Fruit fly (Drosophila melanogaster): ENCODE measurements around the gene schlank.

The schlank gene

dm6 chrX:6267187-6267711, at the start of gene schlank:
TSS of gene schlank (minus strand) at chrX:6267228.
- TF ChIP-seq Pif1A (GFP tag; optimal IDR thresholded peaks at IDR 0.05) (no peak), EcR (GFP tag; optimal IDR thresholded peaks at IDR 0.05) (no peak), CG34367 (tag; optimal IDR thresholded peaks at IDR 0.05) (peak; percentile 28), fd96Ca (GFP tag; IDR thresholded peaks at IDR 0.05) (peak; percentile 74; the same call in 2 of the 3 replicates), rn (GFP tag; IDR thresholded peaks at IDR 0.05) (0 out of 2 replicates have a peak, but pooled peaks have one; percentile 31), CG14655 (GFP tag; optimal IDR thresholded peaks at IDR 0.05) (no peak), gl (tag; optimal IDR thresholded peaks at IDR 0.05) (no peak), CG9948 (tag; optimal IDR thresholded peaks at IDR 0.05) (peak; percentile 8), CG10348 (GFP tag; IDR thresholded peaks at IDR 0.05) (no peak), CG8301 (tag; optimal IDR thresholded peaks at IDR 0.05) (peak; percentile 39), CG32121 (GFP tag; IDR thresholded peaks at IDR 0.05) (peak; percentile 64), CG17806 (tag; optimal IDR thresholded peaks at IDR 0.05) (peak; percentile 28), D1 (tag; optimal IDR thresholded peaks at IDR 0.05) (no peak), CG4496 (GFP tag; IDR thresholded peaks at IDR 0.05) (peak; percentile 82), Snoo (tag; optimal IDR thresholded peaks at IDR 0.05) (peak; percentile 7), CG12605 (GFP tag; IDR thresholded peaks at IDR 0.05) (no peak), CG15710 (tag; optimal IDR thresholded peaks at IDR 0.05) (peak; percentile 43), Pif1B (GFP tag; optimal IDR thresholded peaks at IDR 0.05) (no peak), CG13204 (GFP tag; optimal IDR thresholded peaks at IDR 0.05) (no peak), Ets98B (GFP tag; IDR thresholded peaks at IDR 0.05) (peak; percentile 65), CG8159 (tag; optimal IDR thresholded peaks at IDR 0.05) (peak; percentile 63)

DNA sequence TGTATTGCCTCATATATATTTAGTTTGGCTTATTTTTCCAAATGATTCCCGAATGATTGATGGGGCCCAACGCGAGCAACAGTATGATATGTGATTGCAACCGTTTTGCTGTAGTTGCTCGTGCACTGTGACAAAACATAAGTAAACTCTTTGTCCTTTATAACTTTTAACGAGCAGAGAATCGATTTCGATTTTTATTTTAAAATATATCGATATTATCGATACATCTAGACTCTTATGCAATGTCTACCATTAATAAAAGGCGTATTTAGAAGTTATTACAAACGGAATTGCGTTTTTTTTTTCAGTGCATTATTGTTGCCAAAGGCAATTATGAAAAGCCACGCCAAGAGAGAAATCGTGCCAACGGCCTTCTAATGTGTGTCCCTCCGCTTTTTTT, 48.6 kb upstream of the schlank start:
- TF ChIP-seq Ets98B (GFP tag; IDR thresholded peaks at IDR 0.05): no peak
- no peak for TF ChIP-seq D1 (tag; optimal IDR thresholded peaks at IDR 0.05)
- TF ChIP-seq CG9948 (tag; optimal IDR thresholded peaks at IDR 0.05): no peak
- no peak for TF ChIP-seq gl (tag; optimal IDR thresholded peaks at IDR 0.05)
- TF ChIP-seq CG12605 (GFP tag; IDR thresholded peaks at IDR 0.05): no peak
- TF ChIP-seq fd96Ca (GFP tag; IDR thresholded peaks at IDR 0.05): no peak
- no peak for TF ChIP-seq EcR (GFP tag; optimal IDR thresholded peaks at IDR 0.05)
- TF ChIP-seq CG8301 (tag; optimal IDR thresholded peaks at IDR 0.05): no peak

DNA sequence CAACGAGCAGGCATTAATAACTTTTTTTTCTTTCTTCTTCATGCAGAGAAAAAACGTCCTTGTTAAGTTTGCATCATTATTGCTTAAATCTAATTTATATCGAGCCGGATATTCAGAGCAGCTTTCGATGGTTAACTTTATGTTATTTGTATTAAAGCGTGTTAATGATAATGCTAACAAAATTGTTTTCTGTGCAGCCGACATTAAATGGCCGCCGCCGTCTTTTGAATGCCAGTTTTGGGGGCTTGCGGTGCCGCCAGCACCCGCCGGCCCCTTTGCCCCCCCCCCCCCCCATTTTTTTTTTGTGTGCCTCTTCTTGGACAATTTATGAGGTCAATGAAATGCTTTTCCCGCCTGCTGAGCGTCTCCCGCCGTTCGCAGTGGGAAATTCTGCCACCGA, 44.5 kb upstream of the schlank start:
- TF ChIP-seq CG4496 (GFP tag; IDR thresholded peaks at IDR 0.05) (peak; percentile 24; the same call in 1 of the 3 replicates), Pif1A (GFP tag; optimal IDR thresholded peaks at IDR 0.05) (no peak)

- TF ChIP-seq fd96Ca (GFP tag; IDR thresholded peaks at IDR 0.05) (peak; percentile 54; the same call in 1 of the 3 replicates), CG14655 (GFP tag; optimal IDR thresholded peaks at IDR 0.05) (peak; percentile 14), CG4496 (GFP tag; IDR thresholded peaks at IDR 0.05) (peak; percentile 35; the same call in 2 of the 3 replicates), CG34367 (tag; optimal IDR thresholded peaks at IDR 0.05) (no peak), CG8301 (tag; optimal IDR thresholded peaks at IDR 0.05) (peak; percentile 27), EcR (GFP tag; optimal IDR thresholded peaks at IDR 0.05) (no peak)
These were observed 43.4 kb upstream of the schlank start for dm6 chrX:6310408-6310807.

dm6 chrX:6308852-6309251, 41.8 kb upstream of the schlank start, which contains the start of gene CG15894:
TSS of gene CG15894 (plus strand) at chrX:6309212.
- TF ChIP-seq fd96Ca (GFP tag; IDR thresholded peaks at IDR 0.05) (0 out of 3 replicates have a peak, but pooled peaks have one; percentile 32), rn (GFP tag; IDR thresholded peaks at IDR 0.05) (no peak), CG13204 (GFP tag; optimal IDR thresholded peaks at IDR 0.05) (no peak), Ets98B (GFP tag; IDR thresholded peaks at IDR 0.05) (peak; percentile 27; the same call in 1 of the 2 replicates), CG32121 (GFP tag; IDR thresholded peaks at IDR 0.05) (no peak), CG14655 (GFP tag; optimal IDR thresholded peaks at IDR 0.05) (peak; percentile 21), CG8159 (tag; optimal IDR thresholded peaks at IDR 0.05) (peak; percentile 14), CG4496 (GFP tag; IDR thresholded peaks at IDR 0.05) (peak; percentile 53; the same call in 1 of the 3 replicates), CG15710 (tag; optimal IDR thresholded peaks at IDR 0.05) (peak; percentile 1), D1 (tag; optimal IDR thresholded peaks at IDR 0.05) (no peak)

DNA sequence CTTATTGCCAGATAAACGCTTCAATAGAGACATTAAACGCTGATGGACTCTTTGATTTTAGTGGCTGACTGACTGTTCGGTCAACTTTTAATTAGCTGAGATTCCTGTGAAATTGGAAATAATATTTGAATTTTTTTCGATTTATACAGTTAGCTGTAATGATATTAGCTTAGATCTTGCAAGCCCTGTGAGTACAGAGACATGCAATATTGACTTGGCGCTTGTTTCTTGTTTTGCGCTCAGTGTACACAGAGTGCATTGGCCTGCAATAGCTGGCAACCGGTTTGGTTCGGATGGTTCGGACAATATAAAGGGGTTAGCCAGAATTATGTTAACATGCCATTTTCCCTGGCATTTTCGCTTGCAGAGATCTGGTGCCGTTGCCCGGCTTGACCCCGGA, 38.3 kb upstream of the schlank start:
- TF ChIP-seq CG8301 (tag; optimal IDR thresholded peaks at IDR 0.05) (peak; percentile 28), CG10348 (GFP tag; IDR thresholded peaks at IDR 0.05) (no peak), CG14655 (GFP tag; optimal IDR thresholded peaks at IDR 0.05) (peak; percentile 46), D1 (tag; optimal IDR thresholded peaks at IDR 0.05) (no peak), Ets98B (GFP tag; IDR thresholded peaks at IDR 0.05) (no peak), CG32121 (GFP tag; IDR thresholded peaks at IDR 0.05) (0 out of 2 replicates have a peak, but pooled peaks have one; percentile 34), CG17806 (tag; optimal IDR thresholded peaks at IDR 0.05) (no peak), rn (GFP tag; IDR thresholded peaks at IDR 0.05) (no peak), fd96Ca (GFP tag; IDR thresholded peaks at IDR 0.05) (no peak), CG13204 (GFP tag; optimal IDR thresholded peaks at IDR 0.05) (no peak), EcR (GFP tag; optimal IDR thresholded peaks at IDR 0.05) (peak; percentile 94), Snoo (tag; optimal IDR thresholded peaks at IDR 0.05) (no peak), CG8159 (tag; optimal IDR thresholded peaks at IDR 0.05) (no peak), CG4496 (GFP tag; IDR thresholded peaks at IDR 0.05) (peak; percentile 48; the same call in 1 of the 3 replicates), CG34367 (tag; optimal IDR thresholded peaks at IDR 0.05) (no peak), CG15710 (tag; optimal IDR thresholded peaks at IDR 0.05) (no peak), Pif1B (GFP tag; optimal IDR thresholded peaks at IDR 0.05) (peak; percentile 24), Pif1A (GFP tag; optimal IDR thresholded peaks at IDR 0.05) (peak; percentile 21), CG9948 (tag; optimal IDR thresholded peaks at IDR 0.05) (peak; percentile 4), CG12605 (GFP tag; IDR thresholded peaks at IDR 0.05) (no peak), gl (tag; optimal IDR thresholded peaks at IDR 0.05) (no peak)
